Worm (Caenorhabditis elegans): Measurements from ENCODE around the gene F15H10.8.

The F15H10.8 gene

DNA sequence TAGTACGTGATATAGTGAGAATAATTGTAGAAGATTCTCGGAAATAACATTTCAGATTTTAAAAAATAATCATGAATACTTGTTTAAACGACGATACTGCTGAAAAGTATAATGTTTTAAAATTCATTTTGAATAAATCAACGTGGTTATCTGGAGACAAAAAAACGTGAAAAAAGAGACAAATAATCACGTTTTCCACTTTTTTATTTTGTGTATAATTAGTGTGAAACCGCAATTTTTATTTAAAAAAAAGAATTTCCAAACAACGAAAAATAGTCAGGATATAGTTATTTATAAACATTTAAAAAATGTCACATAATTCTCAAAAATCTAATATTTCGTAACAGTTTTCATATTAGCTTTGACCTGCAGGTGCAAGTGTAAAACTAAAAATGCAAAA lies 3.6 kb upstream of the F15H10.8 start, which contains the start of gene F15H10.7:
F15H10.7 (minus strand) TSS at position 101 of the 400 bp plus-strand sequence.
- TF ChIP-seq unc-62 (GFP tag; optimal IDR thresholded peaks at IDR 0.05) = no peak

DNA sequence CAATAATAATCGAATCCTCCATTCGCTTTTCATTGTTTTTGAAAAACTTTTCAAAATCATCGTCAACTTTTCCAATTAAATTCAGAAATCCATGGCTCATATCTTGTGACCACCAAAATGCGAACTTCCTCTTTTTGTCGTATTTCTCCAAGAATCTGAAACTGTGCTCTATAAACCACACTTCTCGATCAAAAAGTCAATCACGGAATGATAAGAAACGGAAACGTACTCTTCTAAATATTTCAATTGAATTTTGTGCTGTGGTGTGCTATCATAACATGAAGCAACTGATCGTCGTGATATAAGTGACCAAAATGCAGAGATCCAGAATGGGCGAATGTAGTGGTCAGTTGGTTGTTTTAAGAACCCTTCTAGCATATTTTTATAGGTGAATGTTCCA lies 2.0 kb upstream of the F15H10.8 start:
- no peak for TF ChIP-seq unc-62 (GFP tag; optimal IDR thresholded peaks at IDR 0.05)

DNA sequence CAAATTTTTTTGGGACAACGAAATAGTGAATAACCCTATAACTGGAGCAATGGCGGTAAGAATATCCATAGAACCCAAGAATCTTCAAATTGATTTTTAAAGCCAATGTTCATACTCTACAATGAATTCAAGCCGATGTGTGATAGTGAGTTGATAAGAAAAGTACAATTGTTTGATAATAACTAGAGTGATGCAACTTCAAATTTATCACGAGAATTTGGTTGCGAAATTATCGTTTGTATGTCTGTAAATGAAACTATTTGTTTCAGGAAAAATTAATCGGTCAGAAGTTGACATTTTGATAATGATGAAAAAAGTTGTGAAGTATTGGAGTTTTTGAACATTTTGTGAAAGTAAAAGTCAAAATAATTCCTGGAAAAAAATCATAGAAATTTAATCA lies 3.4 kb downstream of the F15H10.8 start:
- no peak for TF ChIP-seq unc-62 (GFP tag; optimal IDR thresholded peaks at IDR 0.05)

DNA sequence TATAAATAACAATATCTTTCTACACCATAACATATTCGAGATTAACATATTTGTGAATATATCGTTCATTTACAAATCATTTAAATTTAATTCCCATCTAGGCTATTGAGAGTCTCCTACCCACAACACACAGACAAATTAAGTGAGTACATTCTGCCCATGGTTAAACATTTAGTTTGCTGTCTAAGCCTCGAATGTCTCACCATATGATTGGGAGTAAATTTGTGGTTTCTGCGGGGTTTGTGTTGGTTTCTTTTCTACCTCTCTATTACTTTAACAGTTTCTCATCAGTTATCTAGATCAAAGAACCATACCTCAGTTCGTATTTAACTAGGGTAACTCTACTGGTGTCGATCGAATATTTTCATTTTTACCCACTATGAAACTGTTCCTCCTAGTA lies 4.3 kb downstream of the F15H10.8 start, which contains the start of gene ugt-2:
ugt-2 (plus strand) TSS at position 371 of the 400 bp plus-strand sequence.
- TF ChIP-seq unc-62 (GFP tag; optimal IDR thresholded peaks at IDR 0.05) = no peak

DNA sequence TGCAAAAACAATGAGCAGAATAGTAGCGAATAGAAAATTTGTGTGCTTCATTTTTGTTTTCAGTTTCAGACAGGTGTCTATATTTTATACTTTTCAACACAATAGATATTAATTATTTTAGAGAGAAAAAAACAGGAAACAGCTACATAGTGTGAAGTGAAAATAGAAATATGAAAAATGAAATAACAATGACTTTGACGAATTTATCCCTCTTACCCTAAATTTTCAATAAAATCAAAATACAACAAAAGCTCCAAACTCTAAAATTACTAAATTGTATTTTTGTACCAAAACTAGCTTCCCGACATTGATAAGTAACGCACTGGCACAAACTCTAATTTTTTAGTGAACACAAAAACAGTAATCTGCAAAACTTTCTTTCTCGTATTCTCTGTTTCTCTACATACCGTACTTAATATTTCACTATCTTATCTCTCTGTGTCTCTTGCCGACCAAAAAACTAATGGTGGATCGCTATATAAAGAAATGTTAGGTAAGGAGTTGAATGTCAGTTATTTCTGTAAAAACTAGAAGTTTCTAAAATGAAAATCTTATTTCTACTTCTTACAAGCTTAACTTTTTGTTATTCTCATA lies 7.4 kb downstream of the F15H10.8 start, which contains the start of the genes col-151 and ugt-1:
col-151 (minus strand) TSS at position 51 of the 594 bp plus-strand sequence.
ugt-1 (plus strand) TSS at position 491 of the 594 bp plus-strand sequence.
- TF ChIP-seq unc-62 (GFP tag; optimal IDR thresholded peaks at IDR 0.05) = no peak

DNA sequence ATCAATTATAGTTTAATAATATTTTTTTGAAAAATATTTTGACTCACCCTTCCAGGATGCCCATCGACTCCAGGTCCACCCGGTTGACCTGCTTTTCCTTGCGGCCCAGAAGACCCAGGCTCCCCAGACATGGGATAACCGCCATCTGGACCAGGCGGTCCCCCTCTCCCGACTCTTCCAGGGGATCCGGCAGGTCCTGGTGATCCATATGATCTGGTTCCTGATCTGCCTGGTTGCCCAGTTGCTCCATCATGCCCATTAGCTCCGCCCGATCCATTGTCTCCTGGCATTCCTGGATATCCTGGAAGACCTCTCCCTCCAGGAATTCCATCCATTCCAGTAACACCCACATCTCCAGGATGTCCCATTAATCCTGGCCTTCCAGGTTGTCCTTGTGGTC lies 9.0 kb downstream of the F15H10.8 start:
- TF ChIP-seq unc-62 (GFP tag; optimal IDR thresholded peaks at IDR 0.05) = no peak

DNA sequence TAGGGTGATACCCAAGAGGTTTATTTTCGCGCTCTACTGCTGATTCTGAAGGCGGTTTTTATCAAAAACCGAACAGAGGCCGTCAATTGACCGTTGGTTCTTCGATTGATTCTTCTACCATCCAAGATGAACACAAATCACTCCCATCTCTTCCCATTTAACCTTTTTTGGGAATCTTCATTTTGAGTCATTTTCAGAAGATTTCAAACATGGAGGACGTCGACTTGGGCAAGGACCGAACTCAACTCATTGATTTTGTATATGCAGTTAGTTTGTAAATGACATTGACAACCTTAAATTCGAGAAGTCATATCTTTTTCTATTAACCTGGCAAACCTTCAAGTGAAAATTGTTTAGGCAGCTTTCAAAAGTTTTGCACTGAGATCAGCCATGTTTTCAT lies 14.4 kb downstream of the F15H10.8 start, which contains the start of gene AC3.5:
AC3.5 (plus strand) TSS at position 210 of the 400 bp plus-strand sequence.
- no peak for TF ChIP-seq unc-62 (GFP tag; optimal IDR thresholded peaks at IDR 0.05)

DNA sequence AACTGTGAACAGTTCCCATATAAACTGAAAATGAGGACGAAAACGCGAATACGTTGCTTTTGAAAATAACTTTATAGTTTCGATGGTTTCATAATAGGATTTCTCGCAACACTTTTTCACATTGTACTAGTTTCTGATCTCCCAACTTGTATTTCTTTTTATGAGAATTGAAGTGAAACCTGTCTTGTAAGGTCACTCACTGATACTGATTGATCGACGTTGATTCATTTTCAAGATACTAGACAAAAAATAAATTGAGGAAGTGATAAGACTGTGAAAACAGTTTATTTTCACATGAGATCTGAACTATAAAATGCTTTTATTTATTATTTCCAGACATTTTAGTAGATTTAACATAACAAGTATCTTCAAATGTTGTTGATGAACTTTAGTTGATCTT lies 15.3 kb downstream of the F15H10.8 start:
- no peak for TF ChIP-seq unc-62 (GFP tag; optimal IDR thresholded peaks at IDR 0.05)

DNA sequence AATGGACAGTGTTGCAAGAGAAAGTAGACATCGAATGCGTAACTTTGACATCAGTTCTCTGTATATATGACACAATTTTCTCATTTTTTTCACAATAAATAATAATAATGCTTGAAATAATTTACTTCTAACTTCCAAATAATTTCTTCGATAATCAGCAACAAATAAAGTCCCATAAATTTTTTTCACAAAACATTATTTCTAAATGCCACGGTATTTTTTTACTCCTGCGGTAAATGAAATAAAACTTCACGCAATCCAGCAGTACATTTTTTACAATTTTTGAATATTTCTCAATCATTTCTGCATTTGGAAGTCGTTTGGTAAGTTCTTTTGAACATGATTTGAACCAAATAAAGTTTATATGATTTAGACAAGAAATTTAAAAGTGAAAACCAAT lies 18.8 kb downstream of the F15H10.8 start, which contains the start of gene spe-10:
spe-10 (plus strand) TSS at position 301 of the 400 bp plus-strand sequence.
- TF ChIP-seq unc-62 (GFP tag; optimal IDR thresholded peaks at IDR 0.05) = no peak

DNA sequence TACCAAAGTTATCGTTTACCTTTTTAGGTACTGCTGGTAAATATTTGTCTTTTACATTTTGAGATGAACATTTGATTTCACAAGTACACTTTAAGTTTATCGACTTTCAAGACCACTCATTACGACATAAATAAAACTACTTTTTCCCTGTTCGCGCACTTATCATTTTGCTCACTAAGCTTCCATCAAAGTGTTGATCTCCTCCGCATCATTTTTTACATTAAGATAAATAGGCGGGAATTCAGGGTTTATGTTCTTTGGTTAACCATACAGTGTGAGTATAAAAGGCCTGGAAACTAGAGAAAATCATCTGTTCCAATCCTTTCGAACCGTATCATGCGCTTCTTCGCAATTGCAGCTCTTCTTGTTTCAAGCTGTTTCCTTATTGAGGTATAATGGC lies 20.6 kb downstream of the F15H10.8 start, which contains the start of gene pqn-2:
pqn-2 (plus strand) TSS at position 301 of the 400 bp plus-strand sequence.
- TF ChIP-seq unc-62 (GFP tag; optimal IDR thresholded peaks at IDR 0.05) = no peak

DNA sequence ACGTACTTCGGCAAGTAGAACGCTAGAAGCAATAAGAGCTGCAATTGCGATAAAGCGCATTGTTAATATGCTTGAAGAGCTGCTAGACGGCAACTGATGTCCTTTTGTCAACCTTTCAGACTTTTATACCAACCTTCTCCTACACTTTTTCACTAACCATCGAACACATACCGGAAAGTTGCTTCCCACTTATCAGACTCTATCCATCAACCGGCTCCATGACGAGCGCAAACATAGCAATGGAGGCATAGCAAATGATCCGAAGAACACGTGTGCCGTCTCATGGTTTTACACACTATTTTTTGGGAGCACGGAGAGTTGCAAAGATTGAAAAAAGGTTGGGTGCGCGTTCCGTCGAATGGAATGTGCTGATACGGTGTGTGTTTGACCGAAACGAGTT lies 21.0 kb downstream of the F15H10.8 start, which contains the start of gene abu-1:
abu-1 (minus strand) TSS at position 101 of the 400 bp plus-strand sequence.
- no peak for TF ChIP-seq unc-62 (GFP tag; optimal IDR thresholded peaks at IDR 0.05)

DNA sequence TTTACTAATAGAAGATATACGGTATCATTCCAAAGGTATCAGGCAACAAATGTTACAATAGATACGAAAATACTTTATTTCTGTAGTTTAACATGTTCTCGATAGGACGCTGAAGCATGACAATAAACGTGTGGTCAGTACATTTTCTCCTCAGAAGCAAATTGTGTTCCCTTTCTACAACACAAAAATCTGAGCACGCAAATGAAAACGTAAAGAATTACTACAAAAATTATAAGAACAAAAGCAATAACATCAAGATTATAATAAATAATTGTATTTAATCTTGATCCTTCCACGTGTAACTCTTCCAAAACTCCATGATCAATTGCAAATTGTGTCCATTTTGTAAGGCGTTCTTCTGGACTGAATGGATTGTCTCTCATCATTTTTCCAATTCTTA lies 22.9 kb downstream of the F15H10.8 start:
- no peak for TF ChIP-seq unc-62 (GFP tag; optimal IDR thresholded peaks at IDR 0.05)

DNA sequence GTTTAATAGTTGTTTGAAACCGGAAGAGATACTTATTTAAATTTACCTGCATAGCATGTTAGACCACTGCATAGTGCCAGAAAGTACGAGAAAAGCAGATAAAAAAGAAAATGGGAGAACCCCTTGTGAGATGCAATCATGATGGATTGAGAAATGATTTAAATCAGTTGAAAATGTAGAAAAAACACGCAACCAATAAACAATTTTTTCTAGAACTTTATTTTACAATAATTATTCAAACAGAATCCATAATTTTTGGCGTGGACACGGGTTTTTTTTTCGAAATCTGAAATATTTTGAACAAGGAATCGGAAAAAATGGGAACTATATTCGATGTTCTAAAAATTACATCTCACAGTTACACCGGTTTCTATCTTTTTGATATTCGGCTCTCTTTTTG lies 23.4 kb downstream of the F15H10.8 start, which contains the start of gene AC3.12:
AC3.12 (minus strand) TSS at position 101 of the 400 bp plus-strand sequence.
- no peak for TF ChIP-seq unc-62 (GFP tag; optimal IDR thresholded peaks at IDR 0.05)

DNA sequence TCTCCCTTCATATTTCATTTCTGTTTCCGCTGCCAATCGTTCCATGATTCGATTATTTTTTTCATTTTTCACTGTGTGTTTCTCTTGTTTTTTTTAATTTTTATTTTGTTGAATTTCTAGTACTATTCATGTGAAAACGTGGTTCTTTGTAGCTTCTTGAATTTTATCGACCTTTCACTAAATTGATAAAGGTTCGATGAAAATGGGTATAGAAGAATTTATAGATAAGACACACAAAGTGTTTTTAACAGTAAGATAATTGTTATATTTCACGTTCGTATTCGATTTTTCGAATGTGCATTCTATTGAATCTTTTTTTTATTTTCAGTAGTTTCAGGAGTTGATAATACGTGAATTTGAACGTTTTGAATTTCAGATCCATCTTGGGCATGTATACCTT lies 30.8 kb downstream of the F15H10.8 start, which contains the start of gene ugt-49:
ugt-49 (plus strand) TSS at position 371 of the 400 bp plus-strand sequence.
- TF ChIP-seq unc-62 (GFP tag; optimal IDR thresholded peaks at IDR 0.05) = no peak

DNA sequence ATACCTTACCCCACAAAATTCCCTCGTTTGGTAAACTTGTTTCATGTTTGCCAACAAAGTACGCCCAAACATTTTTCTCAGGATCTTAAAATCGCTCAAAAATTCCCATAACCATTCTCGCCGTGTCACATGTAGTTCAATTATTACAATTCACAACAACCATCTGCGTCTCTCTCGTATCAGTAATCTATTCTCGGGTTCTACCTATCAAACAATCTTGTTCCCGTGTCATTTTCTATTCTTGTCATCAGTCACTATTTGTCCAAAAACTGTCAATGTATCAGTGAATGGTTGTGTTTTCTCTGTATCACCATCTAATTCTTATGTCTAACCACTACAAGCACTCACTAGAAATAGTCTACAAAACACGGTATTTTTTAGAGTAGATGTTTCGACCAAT lies 31.5 kb downstream of the F15H10.8 start:
- TF ChIP-seq unc-62 (GFP tag; optimal IDR thresholded peaks at IDR 0.05) = no peak

DNA sequence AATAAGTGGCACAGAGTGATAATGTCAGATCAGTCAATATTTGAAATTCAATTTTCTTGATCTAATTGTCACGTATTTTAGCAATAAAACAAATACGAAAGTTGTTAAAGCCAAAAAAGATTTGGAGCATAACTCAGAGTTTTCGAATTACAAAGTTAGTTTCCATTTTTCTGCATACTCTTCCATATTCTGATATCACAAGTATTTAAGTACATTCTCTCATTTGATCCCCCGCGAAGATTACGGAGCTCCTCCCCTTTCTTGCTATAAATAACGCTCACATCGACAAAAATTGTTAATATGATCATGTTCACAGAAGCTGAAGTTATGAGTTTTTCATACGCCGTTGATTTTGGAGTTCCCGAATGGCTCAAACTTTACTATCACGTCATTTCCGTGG lies 34.4 kb downstream of the F15H10.8 start, which contains the start of gene sri-20:
sri-20 (plus strand) TSS at position 301 of the 400 bp plus-strand sequence.
- TF ChIP-seq unc-62 (GFP tag; optimal IDR thresholded peaks at IDR 0.05) = no peak

DNA sequence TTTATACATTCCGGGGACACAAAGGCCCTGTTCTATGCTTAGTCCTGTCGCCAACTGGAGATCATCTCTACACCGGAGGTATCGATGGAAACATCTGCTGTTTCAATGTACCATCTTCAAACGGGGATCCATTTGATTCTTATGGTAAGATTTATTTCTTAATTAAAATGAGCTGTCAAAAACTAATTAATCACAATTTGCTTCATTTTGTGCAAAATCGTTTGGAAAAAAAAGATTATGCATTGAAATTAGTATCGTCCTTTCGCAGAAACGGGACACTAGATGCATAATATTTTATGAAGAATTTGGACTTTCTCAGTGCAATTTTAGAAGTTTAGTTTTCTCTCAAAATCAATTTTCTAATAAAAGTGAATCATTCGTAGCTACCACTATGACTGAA lies 38.9 kb downstream of the F15H10.8 start:
- no peak for TF ChIP-seq unc-62 (GFP tag; optimal IDR thresholded peaks at IDR 0.05)

Data from whole organism, dauer.